Worm (Caenorhabditis elegans): ENCODE data around the gene F39G3.2.

DNA sequence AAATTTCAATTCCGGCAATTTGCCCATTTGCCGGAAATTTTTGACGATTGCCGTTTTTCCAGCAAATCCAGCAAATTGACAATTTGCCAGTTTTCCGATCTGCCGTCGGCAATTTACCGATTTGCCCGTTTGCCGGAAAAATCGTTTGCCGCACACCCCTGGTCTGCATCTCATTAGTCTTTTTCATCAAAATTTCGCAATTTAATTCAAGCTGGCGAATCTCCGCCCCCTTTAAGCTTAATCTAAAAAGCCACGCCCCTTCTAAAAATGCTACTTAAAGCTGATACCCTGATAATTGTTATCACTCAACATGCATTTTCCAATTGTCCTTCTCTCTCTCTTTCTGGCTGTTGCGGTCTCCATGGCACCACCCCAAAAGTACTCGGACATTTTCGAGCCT, 45.7 kb downstream of the F39G3.2 start, which contains the start of gene Y60C6A.1:
- no peak for TF ChIP-seq him-1 (tag; optimal IDR thresholded peaks at IDR 0.05)
- TF ChIP-seq W03F9.2 (tag; optimal IDR thresholded peaks at IDR 0.05) = no peak
- TF ChIP-seq dao-5 (tag; optimal IDR thresholded peaks at IDR 0.05) = no peak

Data from whole organism, L4/young adult.